Fruit fly (Drosophila melanogaster): ENCODE results near the gene CG15563.

Gene CG15563

DNA sequence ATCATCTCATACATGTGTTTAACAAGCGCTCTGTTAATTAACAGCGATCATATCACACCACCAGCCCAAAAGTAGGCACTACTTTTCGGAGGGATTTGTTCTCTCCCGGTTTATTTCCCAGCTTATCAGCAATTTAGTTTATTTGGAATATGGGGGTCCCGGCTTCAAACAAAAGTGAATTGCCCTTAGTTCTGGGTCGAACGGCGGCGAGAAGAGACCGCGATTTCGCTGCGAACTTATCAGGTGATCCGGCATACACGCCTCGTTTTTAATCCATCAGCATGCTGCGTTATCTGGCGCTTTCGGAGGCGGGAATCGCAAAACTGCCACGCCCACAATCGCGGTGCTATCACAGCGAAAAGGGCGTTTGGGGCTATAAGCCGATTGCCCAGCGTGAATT lies 35.4 kb downstream of the CG15563 start, which contains the start of gene CG1544 (continued):
- TF ChIP-seq hkb (optimal IDR thresholded peaks at IDR 0.05) (no peak), hkb (GFP tag; IDR thresholded peaks at IDR 0.05) (peak; percentile 41; the same call in 1 of the 2 replicates), Med (GFP tag) (peak; percentile 79), HLH4C (GFP tag; IDR thresholded peaks at IDR 0.05; ENCODE audit: partially characterized antibody) (0 out of 3 replicates have a peak, but pooled peaks have one; percentile 12), stwl (tag; optimal IDR thresholded peaks at IDR 0.05) (peak; percentile 32), CG18599 (GFP tag; optimal IDR thresholded peaks at IDR 0.05) (peak; percentile 32), amos (GFP tag; IDR thresholded peaks at IDR 0.05; ENCODE audit: partially characterized antibody) (peak; percentile 34; the same call in 1 of the 2 replicates), ci (GFP tag; IDR thresholded peaks at IDR 0.05) (peak; percentile 38; the same call in 1 of the 3 replicates), CG5180 (GFP tag; optimal IDR thresholded peaks at IDR 0.05) (peak; percentile 89), grn (GFP tag; optimal IDR thresholded peaks at IDR 0.05) (peak; percentile 69), CG34376 (GFP tag; optimal IDR thresholded peaks at IDR 0.05) (peak; percentile 93), BtbVII (GFP tag; optimal IDR thresholded peaks at IDR 0.05) (peak; percentile 41), CG8290 (GFP tag; optimal IDR thresholded peaks at IDR 0.05) (no peak), CG8290 (tag; optimal IDR thresholded peaks at IDR 0.05) (peak in 1 of 2 experiments; percentile 52), HmgZ (tag; optimal IDR thresholded peaks at IDR 0.05) (peak; percentile 31), chinmo (GFP tag; IDR thresholded peaks at IDR 0.05; ENCODE audit: partially characterized antibody) (0 out of 4 replicates have a peak, but pooled peaks have one; percentile 64)

DNA sequence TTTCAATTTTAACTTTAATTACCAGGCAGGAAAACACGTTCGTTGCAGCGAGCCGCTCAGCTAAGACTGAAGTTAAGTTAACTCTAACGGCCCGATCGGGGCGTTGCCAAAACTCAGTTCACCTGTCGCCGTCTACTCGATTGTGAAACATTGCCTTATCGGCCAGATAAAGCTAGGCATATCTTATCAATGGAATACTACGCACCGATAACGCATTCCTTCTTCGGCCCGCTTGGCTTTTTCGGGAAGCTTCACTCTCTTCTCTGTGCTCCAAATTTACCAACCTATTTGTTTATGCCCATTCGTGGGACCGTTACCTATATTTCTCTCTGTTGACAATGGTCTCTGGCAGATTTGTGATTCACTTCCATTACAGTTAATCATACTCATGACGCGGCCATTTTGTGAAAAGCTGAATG lies 36.4 kb downstream of the CG15563 start, which contains the start of gene mesh:
Gene mesh, minus strand, starts transcription at position 68 of the 419 bp plus-strand sequence.
- peak; percentile 19 for TF ChIP-seq ATbp (GFP tag; optimal IDR thresholded peaks at IDR 0.05)
- peak; percentile 97 for TF ChIP-seq GATAe (GFP tag; conservative IDR thresholded peaks at IDR 0.05)
- no peak for TF ChIP-seq CG3995 (GFP tag; optimal IDR thresholded peaks at IDR 0.05)
- no peak for TF ChIP-seq CG6254 (GFP tag; optimal IDR thresholded peaks at IDR 0.05)
- no peak for TF ChIP-seq corto (GFP tag; optimal IDR thresholded peaks at IDR 0.05)
- TF ChIP-seq H15 (GFP tag; IDR thresholded peaks at IDR 0.05), result no peak
- TF ChIP-seq CG31388 (GFP tag; optimal IDR thresholded peaks at IDR 0.05), result no peak
- peak in 1 of 2 experiments; percentile 30 for TF ChIP-seq Trl (optimal IDR thresholded peaks at IDR 0.05)
- TF ChIP-seq Trl (GFP tag; optimal IDR thresholded peaks at IDR 0.05), result no peak
- TF ChIP-seq exex (tag; optimal IDR thresholded peaks at IDR 0.05), result peak; percentile 46
- TF ChIP-seq CG15696 (tag; optimal IDR thresholded peaks at IDR 0.05), result no peak
- no peak for TF ChIP-seq CG9437 (GFP tag; optimal IDR thresholded peaks at IDR 0.05)
- TF ChIP-seq sug (tag; optimal IDR thresholded peaks at IDR 0.05), result peak; percentile 23
- peak; percentile 58 for TF ChIP-seq CG34376 (GFP tag; optimal IDR thresholded peaks at IDR 0.05)
- peak; percentile 39 for TF ChIP-seq HmgZ (tag; optimal IDR thresholded peaks at IDR 0.05)
- TF ChIP-seq dati (GFP tag; IDR thresholded peaks at IDR 0.05), result no peak
- no peak for TF ChIP-seq zfh2 (GFP tag; optimal IDR thresholded peaks at IDR 0.05)
- no peak for TF ChIP-seq Lpt (GFP tag; optimal IDR thresholded peaks at IDR 0.05)
- no peak for TF ChIP-seq bowl (GFP tag; IDR thresholded peaks at IDR 0.05)
- no peak for TF ChIP-seq pita (GFP tag; optimal IDR thresholded peaks at IDR 0.05)
- 0 out of 2 replicates have a peak, but pooled peaks have one; percentile 14 for TF ChIP-seq Awh (GFP tag; IDR thresholded peaks at IDR 0.05)
- TF ChIP-seq Hmr (GFP tag; optimal IDR thresholded peaks at IDR 0.05), result peak; percentile 1
- peak; percentile 29 for TF ChIP-seq Fer1 (GFP tag; optimal IDR thresholded peaks at IDR 0.05)
- TF ChIP-seq Scr (GFP tag; IDR thresholded peaks at IDR 0.05; ENCODE audit: partially characterized antibody), result 0 out of 2 replicates have a peak, but pooled peaks have one; percentile 9
- no peak for TF ChIP-seq CG7928 (GFP tag; optimal IDR thresholded peaks at IDR 0.05)
- no peak for TF ChIP-seq CG15011 (GFP tag; optimal IDR thresholded peaks at IDR 0.05)
- TF ChIP-seq ems (GFP tag; optimal IDR thresholded peaks at IDR 0.05), result no peak
- no peak for TF ChIP-seq Bdp1 (GFP tag; optimal IDR thresholded peaks at IDR 0.05)
- no peak for TF ChIP-seq toy (GFP tag; IDR thresholded peaks at IDR 0.05)
- peak; percentile 1 for TF ChIP-seq kay (GFP tag; optimal IDR thresholded peaks at IDR 0.05)
- no peak for TF ChIP-seq sens-2 (GFP tag; IDR thresholded peaks at IDR 0.05)
- no peak for TF ChIP-seq sc (optimal IDR thresholded peaks at IDR 0.05)
- no peak for TF ChIP-seq sc (GFP tag; optimal IDR thresholded peaks at IDR 0.05)
- peak; percentile 27 for TF ChIP-seq grn (GFP tag; optimal IDR thresholded peaks at IDR 0.05)
- TF ChIP-seq CG12942 (GFP tag; optimal IDR thresholded peaks at IDR 0.05), result no peak
- TF ChIP-seq klu (GFP tag; IDR thresholded peaks at IDR 0.05), result no peak
- peak in 1 of 2 experiments; percentile 56 for TF ChIP-seq Pdp1 (GFP tag; optimal IDR thresholded peaks at IDR 0.05)

All from whole organism, embryonic.